Worm (Caenorhabditis elegans): ENCODE measurements around the gene F40G9.8.
A peak's percentile ranks its signal among the peaks of the same experiment; 100 is the strongest.

The F40G9.8 gene

DNA sequence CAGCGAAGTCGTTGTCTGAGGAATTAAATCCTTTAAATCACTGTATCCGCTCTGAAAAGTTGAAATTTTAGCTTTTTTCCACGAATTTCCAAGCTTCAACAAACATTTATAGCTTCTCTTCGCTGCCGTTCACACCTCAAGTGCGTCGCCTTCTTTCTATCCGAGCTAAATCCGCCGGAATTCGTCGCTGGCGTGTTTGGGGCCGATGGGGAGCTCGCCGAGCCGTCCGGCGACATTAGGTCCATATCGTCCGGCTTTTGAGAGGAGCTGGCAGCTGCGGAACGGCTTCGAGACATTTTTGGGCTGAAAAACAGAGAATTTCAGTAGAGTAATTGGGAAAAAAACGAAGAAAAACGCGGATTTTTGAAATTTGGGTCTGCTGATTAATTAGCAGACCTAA, 23.2 kb upstream of the F40G9.8 start, which contains the start of gene mxl-2:
Gene mxl-2, minus strand, starts transcription at position 303 of the 400 bp plus-strand sequence.
- TF ChIP-seq elt-3 (tag; optimal IDR thresholded peaks at IDR 0.05) (no peak), sea-2 (GFP tag; optimal IDR thresholded peaks at IDR 0.05) (no peak), ceh-28 (tag; optimal IDR thresholded peaks at IDR 0.05) (no peak), unc-62 (GFP tag; optimal IDR thresholded peaks at IDR 0.05) (no peak), mml-1 (tag; optimal IDR thresholded peaks at IDR 0.05) (no peak), nhr-67 (tag; optimal IDR thresholded peaks at IDR 0.05) (no peak), skn-1 (tag; optimal IDR thresholded peaks at IDR 0.05) (no peak), pqm-1 (tag; optimal IDR thresholded peaks at IDR 0.05) (no peak), eor-1 (tag; optimal IDR thresholded peaks at IDR 0.05) (no peak), nhr-12 (tag; optimal IDR thresholded peaks at IDR 0.05) (no peak)

ce11 chrIII:185909-186308, 21.2 kb upstream of the F40G9.8 start:
- TF ChIP-seq elt-2 (tag; optimal IDR thresholded peaks at IDR 0.05) = peak; percentile 19

DNA sequence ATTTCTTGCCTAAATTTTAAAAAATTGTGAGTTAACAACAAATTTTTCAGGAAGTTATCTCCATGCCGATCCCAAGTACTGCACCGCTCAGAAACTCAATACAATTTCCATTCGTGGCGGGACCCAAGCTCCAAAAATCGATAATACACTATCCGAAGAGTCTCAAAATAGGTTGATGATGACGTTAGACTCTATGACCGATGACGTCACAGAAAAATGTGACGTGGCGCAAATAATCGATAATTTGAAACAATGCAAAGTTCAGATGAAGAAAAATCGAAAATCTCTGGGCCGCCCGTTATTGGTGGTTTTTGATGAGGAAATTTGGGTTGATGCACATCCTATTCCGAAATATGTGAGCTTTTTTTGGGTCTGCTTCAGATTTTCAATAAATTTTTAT, 19.7 kb upstream of the F40G9.8 start:
- TF ChIP-seq nhr-28 (tag; optimal IDR thresholded peaks at IDR 0.05) (no peak), lin-39 (tag; optimal IDR thresholded peaks at IDR 0.05) (no peak), ceh-28 (tag; optimal IDR thresholded peaks at IDR 0.05) (peak; percentile 49), unc-39 (tag; optimal IDR thresholded peaks at IDR 0.05) (no peak)

- no peak for TF ChIP-seq ztf-4 (tag; optimal IDR thresholded peaks at IDR 0.05)
- TF ChIP-seq elt-2 (tag; optimal IDR thresholded peaks at IDR 0.05) = peak; percentile 66
- no peak for TF ChIP-seq ceh-28 (tag; optimal IDR thresholded peaks at IDR 0.05)
- TF ChIP-seq pqm-1 (tag; optimal IDR thresholded peaks at IDR 0.05) = peak; percentile 52
Measured at ce11 chrIII:183072-183471, 18.4 kb upstream of the F40G9.8 start.

DNA sequence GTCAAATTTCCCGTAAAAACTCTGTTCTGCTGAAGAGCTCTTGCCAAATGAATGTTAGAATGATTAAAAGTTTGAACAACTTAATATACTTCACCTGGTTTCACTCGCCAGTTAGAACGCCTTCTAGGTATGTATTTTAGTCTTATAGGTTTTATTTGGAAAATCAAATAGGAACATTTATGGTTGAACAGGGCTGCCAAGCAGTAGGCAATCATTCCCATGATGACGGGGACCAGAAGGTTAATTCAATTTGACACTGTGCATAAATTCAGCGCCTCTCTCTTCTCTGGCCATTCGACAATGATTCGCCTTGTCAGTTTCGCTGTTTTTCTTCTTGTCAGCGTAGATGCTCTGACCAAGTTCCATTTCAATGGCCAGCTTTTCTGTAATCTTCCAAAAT, 17.4 kb upstream of the F40G9.8 start, which contains the start of gene F40G9.15:
Gene F40G9.15, plus strand, starts transcription at position 301 of the 400 bp plus-strand sequence.
- TF ChIP-seq pqm-1 (tag; optimal IDR thresholded peaks at IDR 0.05) (no peak), lin-15B (tag; optimal IDR thresholded peaks at IDR 0.05) (no peak)

DNA sequence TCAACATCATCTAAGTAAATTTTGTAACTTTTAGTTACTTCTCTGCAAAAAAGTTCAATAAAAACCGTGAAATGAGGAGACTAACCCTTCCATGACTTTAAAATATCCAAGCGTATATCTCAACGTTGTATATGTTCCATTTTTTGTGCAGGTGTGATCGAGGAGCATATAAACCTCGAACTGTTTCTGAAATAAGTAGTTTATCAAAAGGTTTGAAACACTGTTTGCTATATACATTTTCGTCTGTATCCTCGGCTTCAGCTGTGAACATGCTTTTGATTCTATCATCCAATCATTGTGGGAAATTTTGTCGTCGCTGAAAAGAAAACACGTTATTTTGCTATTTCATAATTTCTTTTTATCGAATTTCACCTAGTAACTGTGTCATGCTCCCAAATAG, 16.3 kb upstream of the F40G9.8 start, which contains the start of gene F40G9.5:
Gene F40G9.5, plus strand, starts transcription at position 301 of the 400 bp plus-strand sequence.
- TF ChIP-seq hmg-11 (tag; optimal IDR thresholded peaks at IDR 0.05) = no peak
- no peak for TF ChIP-seq elt-3 (tag; optimal IDR thresholded peaks at IDR 0.05)
- TF ChIP-seq nhr-25 (tag; optimal IDR thresholded peaks at IDR 0.05) = no peak
- TF ChIP-seq daf-12 (tag; optimal IDR thresholded peaks at IDR 0.05) = no peak
- TF ChIP-seq nhr-23 (tag; optimal IDR thresholded peaks at IDR 0.05) = no peak
- no peak for TF ChIP-seq ceh-16 (tag; optimal IDR thresholded peaks at IDR 0.05)
- TF ChIP-seq lsy-12 (tag; optimal IDR thresholded peaks at IDR 0.05) = no peak
- no peak for TF ChIP-seq ceh-82 (tag; optimal IDR thresholded peaks at IDR 0.05)
- no peak for TF ChIP-seq elt-2 (tag; optimal IDR thresholded peaks at IDR 0.05)
- TF ChIP-seq nhr-12 (tag; optimal IDR thresholded peaks at IDR 0.05) = no peak
- no peak for TF ChIP-seq nhr-11 (tag; optimal IDR thresholded peaks at IDR 0.05)
- no peak for TF ChIP-seq lin-39 (tag; optimal IDR thresholded peaks at IDR 0.05)
- TF ChIP-seq pha-4 (tag; optimal IDR thresholded peaks at IDR 0.05) = no peak
- no peak for TF ChIP-seq mdl-1 (tag; optimal IDR thresholded peaks at IDR 0.05)
- TF ChIP-seq lin-15B (tag; optimal IDR thresholded peaks at IDR 0.05) = no peak
- TF ChIP-seq fkh-2 (tag; optimal IDR thresholded peaks at IDR 0.05) = no peak
- TF ChIP-seq pqm-1 (tag; optimal IDR thresholded peaks at IDR 0.05) = no peak
- no peak for TF ChIP-seq egl-27 (tag; optimal IDR thresholded peaks at IDR 0.05)
- TF ChIP-seq tbx-2 (tag; optimal IDR thresholded peaks at IDR 0.05) = no peak

DNA sequence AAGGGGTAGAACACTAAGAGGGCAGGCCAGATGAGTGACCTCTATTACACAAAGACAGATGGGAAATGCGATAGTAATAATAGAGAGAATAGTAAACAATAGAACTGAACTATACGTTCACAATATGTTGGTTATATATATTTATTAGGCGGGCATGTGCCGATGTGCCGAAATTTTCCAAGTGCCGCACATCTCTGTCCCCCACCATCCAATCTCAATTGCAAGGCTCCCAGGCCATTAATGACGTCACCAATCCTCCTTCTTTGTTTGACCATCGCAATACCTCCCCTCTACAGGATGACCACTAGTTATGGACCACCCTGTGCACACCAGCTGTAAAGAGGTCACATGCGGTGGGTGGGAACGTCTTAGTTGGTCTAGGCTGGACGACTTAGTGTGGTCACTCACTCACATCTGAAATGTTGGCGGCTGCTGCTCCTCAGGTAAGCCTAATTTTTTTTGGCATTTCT, 14.5 kb upstream of the F40G9.8 start, which contains the start of gene F40G9.6:
Gene F40G9.6, plus strand, starts transcription at position 420 of the 470 bp plus-strand sequence.
- TF ChIP-seq nhr-67 (tag; optimal IDR thresholded peaks at IDR 0.05) (no peak), fkh-2 (tag; optimal IDR thresholded peaks at IDR 0.05) (no peak), pqm-1 (tag; optimal IDR thresholded peaks at IDR 0.05) (no peak)

Measured in whole organism, L3 larva.